Worm (Caenorhabditis elegans) whole organism, early embryonic: ENCODE results near the gene Y69A2AR.1.

Experiments
- B0310.2 ChIP-seq: sonication (generic microtip); optimal IDR thresholded peaks from 2 replicates; lab custom pipeline; 2016; ENCODE audit warnings: mild to moderate bottlenecking, missing genetic modification characterization, missing compliant biosample characterization
- F13C5.2 ChIP-seq: sonication (generic microtip); optimal IDR thresholded peaks from 2 replicates; lab custom pipeline; 2017; ENCODE audit warnings: mild to moderate bottlenecking, missing genetic modification characterization, inconsistent platforms, missing compliant biosample characterization
- ama-1 ChIP-seq: fragments of 150-350 bp; optimal IDR thresholded peaks from 2 replicates; lab custom pipeline; 2014
- ceh-13 ChIP-seq: fragments of 200-800 bp; sonication (Bioruptor generic); optimal IDR thresholded peaks from 2 replicates; lab custom pipeline; 2018; ENCODE audit warnings: mild to moderate bottlenecking, missing genetic modification characterization, missing compliant biosample characterization
- ceh-36 ChIP-seq: sonication (generic microtip); optimal IDR thresholded peaks from 2 replicates; lab custom pipeline; 2016; ENCODE audit warnings: missing genetic modification characterization, inconsistent platforms, missing compliant biosample characterization
- ets-7 ChIP-seq: sonication (generic microtip); optimal IDR thresholded peaks from 2 replicates; lab custom pipeline; 2016; ENCODE audit warnings: missing genotype, missing genetic modification characterization, missing compliant biosample characterization
- flt-1 ChIP-seq: fragments of 200-800 bp; sonication (Bioruptor generic); IDR thresholded peaks from 2 replicates; pipeline ENCODE4 v1.3.6; 2022; ENCODE audit warnings: missing genetic modification characterization, missing compliant biosample characterization
- hmg-4 ChIP-seq: fragments of 200-800 bp; sonication (Bioruptor generic); optimal IDR thresholded peaks from 2 replicates; lab custom pipeline; 2018; ENCODE audit warnings: mild to moderate bottlenecking, missing genetic modification characterization, missing compliant biosample characterization
- scrt-1 ChIP-seq: fragments of 200-800 bp; sonication (Bioruptor generic); IDR thresholded peaks from 2 replicates; pipeline ENCODE4 v1.3.6; 2022; ENCODE audit warnings: missing genetic modification characterization, missing compliant biosample characterization
- sea-1 ChIP-seq: fragments of 200-800 bp; sonication (Bioruptor generic); conservative IDR thresholded peaks from 2 replicates; pipeline ENCODE4 v1.3.6; 2022; ENCODE audit warnings: missing genetic modification characterization, missing compliant biosample characterization
- tbx-11 ChIP-seq: fragments of 200-800 bp; sonication (Bioruptor generic); IDR thresholded peaks from 2 replicates; pipeline ENCODE4 v1.3.6; 2022; ENCODE audit warnings: missing genetic modification characterization, missing compliant biosample characterization

DNA sequence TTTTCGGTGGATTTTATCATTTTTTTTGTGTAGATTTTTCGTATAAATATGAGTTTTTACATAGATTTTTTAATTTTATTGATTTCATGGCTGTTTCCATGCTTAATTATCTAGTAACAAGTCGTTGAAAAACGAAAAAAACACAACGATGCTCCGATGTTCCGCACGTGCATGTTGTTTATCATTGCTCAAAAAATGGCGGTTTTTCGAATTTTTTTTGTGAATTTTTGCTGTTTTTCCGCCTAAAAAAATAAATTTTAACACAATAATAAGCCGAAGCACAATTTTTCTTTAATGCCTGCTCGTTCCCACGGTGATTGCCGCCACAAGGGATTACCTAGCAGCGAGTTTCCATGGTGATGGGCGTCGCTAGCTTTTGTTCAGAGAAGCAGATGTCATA, 24.8 kb upstream of the Y69A2AR.1 start:
- no peak for TF ChIP-seq hmg-4 (GFP tag; lab: Kevin White, UChicago)
- no peak for TF ChIP-seq B0310.2 (tag; lab: Kevin White, UChicago)
- TF ChIP-seq ceh-13 (GFP tag; lab: Kevin White, UChicago) = no peak
- TF ChIP-seq ama-1 (lab: Kevin White, UChicago) = no peak
- TF ChIP-seq sea-1 (GFP tag; lab: Robert Waterston, UW) = no peak
- no peak for TF ChIP-seq flt-1 (GFP tag; lab: Robert Waterston, UW)
- TF ChIP-seq ceh-36 (tag; lab: Kevin White, UChicago) = no peak
- TF ChIP-seq tbx-11 (GFP tag; lab: Robert Waterston, UW) = no peak
- no peak for TF ChIP-seq F13C5.2 (tag; lab: Kevin White, UChicago)
- no peak for TF ChIP-seq scrt-1 (GFP tag; lab: Robert Waterston, UW)
- TF ChIP-seq ets-7 (tag; lab: Kevin White, UChicago) = no peak
